Fruit fly (Drosophila melanogaster): ENCODE measurements around the gene CG14540.

The CG14540 gene

dm6 chr3R:25996197-25997005 is 37.3 kb downstream of the CG14540 start, which contains the start of gene CG43116 (continued):
- no peak for TF ChIP-seq chinmo (GFP tag; IDR thresholded peaks at IDR 0.05; ENCODE audit: partially characterized antibody)
- TF ChIP-seq CG12744 (GFP tag; optimal IDR thresholded peaks at IDR 0.05) = no peak
- TF ChIP-seq ash1 (GFP tag; optimal IDR thresholded peaks at IDR 0.05) = no peak
- no peak for TF ChIP-seq slbo (GFP tag; IDR thresholded peaks at IDR 0.05)
- no peak for TF ChIP-seq gro (GFP tag; optimal IDR thresholded peaks at IDR 0.05)
- no peak for TF ChIP-seq CG12769 (tag; optimal IDR thresholded peaks at IDR 0.05)
- TF ChIP-seq phol (tag; optimal IDR thresholded peaks at IDR 0.05) = peak; percentile 95
- no peak for TF ChIP-seq Scr (GFP tag; IDR thresholded peaks at IDR 0.05; ENCODE audit: partially characterized antibody)
- TF ChIP-seq disco-r (GFP tag; optimal IDR thresholded peaks at IDR 0.05) = peak; percentile 51
- peak; percentile 74 for TF ChIP-seq CG10654 (GFP tag; optimal IDR thresholded peaks at IDR 0.05)
- peak; percentile 48 for TF ChIP-seq Lim3 (GFP tag; IDR thresholded peaks at IDR 0.05)
- TF ChIP-seq ftz-f1 (GFP tag; optimal IDR thresholded peaks at IDR 0.05) = no peak
- peak; percentile 76 for TF ChIP-seq CG18476 (GFP tag; optimal IDR thresholded peaks at IDR 0.05)
- peak; percentile 66; the same call in 2 of the 3 replicates for TF ChIP-seq CG7357 (GFP tag; IDR thresholded peaks at IDR 0.05)
- peak; percentile 73 for TF ChIP-seq Gsc (GFP tag; IDR thresholded peaks at IDR 0.05)
- peak; percentile 59 for TF ChIP-seq CG15073 (GFP tag; optimal IDR thresholded peaks at IDR 0.05)
- TF ChIP-seq tap (tag; optimal IDR thresholded peaks at IDR 0.05) = peak; percentile 80
- no peak for TF ChIP-seq GATAe (GFP tag; conservative IDR thresholded peaks at IDR 0.05)
- TF ChIP-seq Med (GFP tag) = peak; percentile 63
- TF ChIP-seq scrt (GFP tag; optimal IDR thresholded peaks at IDR 0.05) = no peak
- peak; percentile 50 for TF ChIP-seq CG9609 (GFP tag; optimal IDR thresholded peaks at IDR 0.05)
- TF ChIP-seq CG7372 (GFP tag; IDR thresholded peaks at IDR 0.05) = peak; percentile 48; the same call in 1 of the 2 replicates
- TF ChIP-seq CG16779 (GFP tag; IDR thresholded peaks at IDR 0.05) = no peak
- no peak for TF ChIP-seq gsb (GFP tag; IDR thresholded peaks at IDR 0.05)
- no peak for TF ChIP-seq CG18011 (GFP tag; optimal IDR thresholded peaks at IDR 0.05)
- TF ChIP-seq TFAM (GFP tag; optimal IDR thresholded peaks at IDR 0.05) = peak; percentile 71
- no peak for TF ChIP-seq her (GFP tag; optimal IDR thresholded peaks at IDR 0.05)
- no peak; the same call in 2 of the 3 replicates for TF ChIP-seq sr (GFP tag; IDR thresholded peaks at IDR 0.05)
- no peak for TF ChIP-seq CG31441 (GFP tag; IDR thresholded peaks at IDR 0.05)
- peak; percentile 60; the same call in 2 of the 4 replicates for TF ChIP-seq Gug (GFP tag; IDR thresholded peaks at IDR 0.05)
- no peak for TF ChIP-seq knrl (GFP tag; IDR thresholded peaks at IDR 0.05; ENCODE audit: partially characterized antibody)
- TF ChIP-seq toy (GFP tag; IDR thresholded peaks at IDR 0.05) = 0 out of 2 replicates have a peak, but pooled peaks have one; percentile 8
- no peak for TF ChIP-seq Dek (tag; optimal IDR thresholded peaks at IDR 0.05)
- TF ChIP-seq abd-A (tag; optimal IDR thresholded peaks at IDR 0.05) = no peak
- peak; percentile 98 for TF ChIP-seq Xrp1 (GFP tag; IDR thresholded peaks at IDR 0.05)
- peak; percentile 78 for TF ChIP-seq H15 (GFP tag; IDR thresholded peaks at IDR 0.05)
- TF ChIP-seq Optix (GFP tag; IDR thresholded peaks at IDR 0.05) = peak; percentile 84
- peak; percentile 84 for TF ChIP-seq sisA (GFP tag; IDR thresholded peaks at IDR 0.05)
- peak; percentile 35 for TF ChIP-seq CG11398 (GFP tag; optimal IDR thresholded peaks at IDR 0.05)
- no peak for TF ChIP-seq CG7963 (GFP tag; IDR thresholded peaks at IDR 0.05; ENCODE audit: partially characterized antibody)
- TF ChIP-seq CG7556 (GFP tag; optimal IDR thresholded peaks at IDR 0.05) = peak; percentile 83
- no peak for TF ChIP-seq CG15514 (GFP tag; optimal IDR thresholded peaks at IDR 0.05)
- TF ChIP-seq klu (GFP tag; IDR thresholded peaks at IDR 0.05) = peak; percentile 63; the same call in 1 of the 2 replicates
- TF ChIP-seq zf30C (GFP tag; optimal IDR thresholded peaks at IDR 0.05) = peak; percentile 99
- TF ChIP-seq CG10543 (GFP tag; optimal IDR thresholded peaks at IDR 0.05) = no peak
- peak; percentile 66 for TF ChIP-seq CG8944 (GFP tag; optimal IDR thresholded peaks at IDR 0.05)
- no peak for TF ChIP-seq vnd (GFP tag; IDR thresholded peaks at IDR 0.05; ENCODE audit: partially characterized antibody)
- peak; percentile 78 for TF ChIP-seq CG14667 (GFP tag; IDR thresholded peaks at IDR 0.05)
- TF ChIP-seq sob (GFP tag; IDR thresholded peaks at IDR 0.05) = peak; percentile 55; the same call in 1 of the 2 replicates
